Fruit fly (Drosophila melanogaster) ovary, adult (tissue): ENCODE data around the gene Adgf-D.

ENCODE experiments used
- CG17801 ChIP-seq: fragments of 200-800 bp; optimal IDR thresholded peaks from 2 replicates; lab custom pipeline; 2019; ENCODE audit warnings: missing biosample characterization, mild to moderate bottlenecking, missing genetic modification characterization, moderate library complexity; ENCODE audit not compliant: partially characterized antibody

The Adgf-D gene

dm6 chr3R:13705292-13705885 lies at the start of gene Adgf-D:
Gene Adgf-D (minus strand): TSS chr3R:13705402.
- TF ChIP-seq CG17801 (GFP tag; lab: Kevin White, UChicago), result no peak

dm6 chr3R:13746066-13746673 lies 41.0 kb upstream of the Adgf-D start:
- TF ChIP-seq CG17801 (GFP tag; lab: Kevin White, UChicago), result no peak

- TF ChIP-seq CG17801 (GFP tag; lab: Kevin White, UChicago), result no peak
Measured at dm6 chr3R:13735304-13735898, 30.2 kb upstream of the Adgf-D start.

dm6 chr3R:13730005-13730404 lies 24.8 kb upstream of the Adgf-D start:
- TF ChIP-seq CG17801 (GFP tag; lab: Kevin White, UChicago), result no peak

- peak; percentile 11 for TF ChIP-seq CG17801 (GFP tag; lab: Kevin White, UChicago)
Measured at dm6 chr3R:13728897-13729296, 23.7 kb upstream of the Adgf-D start.

- no peak for TF ChIP-seq CG17801 (GFP tag; lab: Kevin White, UChicago)
Measured at dm6 chr3R:13726795-13727194, 21.6 kb upstream of the Adgf-D start.

dm6 chr3R:13724029-13724638 lies 18.9 kb upstream of the Adgf-D start:
- TF ChIP-seq CG17801 (GFP tag; lab: Kevin White, UChicago), result no peak

dm6 chr3R:13722451-13722850 lies 17.2 kb upstream of the Adgf-D start:
- peak; percentile 92 for TF ChIP-seq CG17801 (GFP tag; lab: Kevin White, UChicago)

- no peak for TF ChIP-seq CG17801 (GFP tag; lab: Kevin White, UChicago)
Measured at dm6 chr3R:13721998-13722397, 16.8 kb upstream of the Adgf-D start.

dm6 chr3R:13720798-13721197 lies 15.6 kb upstream of the Adgf-D start:
- peak; percentile 30 for TF ChIP-seq CG17801 (GFP tag; lab: Kevin White, UChicago)

- no peak for TF ChIP-seq CG17801 (GFP tag; lab: Kevin White, UChicago)
Measured at dm6 chr3R:13719053-13719452, 13.9 kb upstream of the Adgf-D start.

dm6 chr3R:13718076-13718475 lies 12.9 kb upstream of the Adgf-D start, which contains the start of gene Ubc87F:
Gene Ubc87F (minus strand): TSS chr3R:13718176.
- no peak for TF ChIP-seq CG17801 (GFP tag; lab: Kevin White, UChicago)

dm6 chr3R:13716827-13717226 lies 11.6 kb upstream of the Adgf-D start:
- TF ChIP-seq CG17801 (GFP tag; lab: Kevin White, UChicago), result no peak

dm6 chr3R:13715674-13716454 lies 10.7 kb upstream of the Adgf-D start:
- TF ChIP-seq CG17801 (GFP tag; lab: Kevin White, UChicago), result no peak
